Fruit fly (Drosophila melanogaster) whole organism, pupa: ENCODE results near the gene CG14551.

Experiments
- CG10348 ChIP-seq: fragments of 200-800 bp; sonication (Bioruptor generic); IDR thresholded peaks from 2 replicates; pipeline ENCODE4 v1.3.6; 2022; ENCODE audit warnings: missing biosample characterization, missing genetic modification characterization
- CG15710 ChIP-seq: fragments of 200-800 bp; sonication (Bioruptor generic); optimal IDR thresholded peaks from 2 replicates; lab custom pipeline; 2018; ENCODE audit warnings: missing biosample characterization, mild to moderate bottlenecking, missing genetic modification characterization, moderate library complexity
- D1 ChIP-seq: fragments of 200-800 bp; sonication (Bioruptor generic); optimal IDR thresholded peaks from 2 replicates; lab custom pipeline; 2018; ENCODE audit warnings: missing biosample characterization, mild to moderate bottlenecking, missing genetic modification characterization, moderate library complexity
- EcR ChIP-seq: fragments of 200-800 bp; sonication (Bioruptor generic); optimal IDR thresholded peaks from 3 replicates; lab custom pipeline; 2019; ENCODE audit warnings: missing biosample characterization, missing genetic modification characterization, mild to moderate bottlenecking, moderate library complexity, missing genetic modification reagents
- Snoo ChIP-seq: fragments of 200-800 bp; sonication (Bioruptor generic); optimal IDR thresholded peaks from 3 replicates; lab custom pipeline; 2017; ENCODE audit warnings: missing biosample characterization, mild to moderate bottlenecking, missing genetic modification characterization, inconsistent platforms
- fd96Ca ChIP-seq: fragments of 200-800 bp; sonication (Bioruptor generic); IDR thresholded peaks from 3 replicates; pipeline ENCODE4 v1.3.6; 2022; ENCODE audit warnings: missing biosample characterization, missing genetic modification characterization
- gl ChIP-seq: fragments of 200-800 bp; sonication (Bioruptor generic); optimal IDR thresholded peaks from 2 replicates; lab custom pipeline; 2018; ENCODE audit warnings: missing biosample characterization, mild to moderate bottlenecking, missing genetic modification characterization

DNA sequence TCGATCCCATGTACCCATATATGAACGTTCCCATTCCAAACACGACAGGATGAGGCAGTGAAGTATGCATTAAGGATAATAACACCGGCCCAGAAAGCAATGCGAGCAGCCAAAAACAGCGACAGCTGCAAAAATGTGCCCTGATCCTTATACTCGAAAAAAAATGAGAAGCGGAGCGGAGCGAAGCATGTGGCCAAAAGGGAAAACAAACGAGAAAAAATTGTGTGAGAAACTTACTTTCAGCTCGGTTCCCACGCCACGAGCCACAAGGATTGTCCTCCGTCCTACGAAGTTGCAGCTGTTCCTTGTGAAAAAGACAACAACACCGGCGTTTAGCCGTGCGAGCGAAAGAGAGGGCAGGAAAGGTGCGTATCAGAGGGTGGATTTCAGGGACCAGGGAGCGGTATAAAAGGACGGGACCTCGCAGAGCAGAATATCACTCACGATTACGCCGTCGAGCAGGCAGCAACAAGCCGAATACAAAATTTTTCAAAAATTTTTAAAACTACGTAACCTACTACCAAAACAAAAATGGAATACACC is 22.9 kb downstream of the CG14551 start:
- no peak for TF ChIP-seq EcR (GFP tag; lab: Kevin White, UChicago)
- no peak for TF ChIP-seq CG15710 (tag; lab: Kevin White, UChicago)
- TF ChIP-seq Snoo (tag; lab: Kevin White, UChicago) = no peak
- TF ChIP-seq gl (tag; lab: Kevin White, UChicago) = no peak
- no peak for TF ChIP-seq fd96Ca
- TF ChIP-seq CG10348 = no peak
- no peak for TF ChIP-seq D1 (tag; lab: Kevin White, UChicago)
